Worm (Caenorhabditis elegans): ENCODE results near the gene hex-5.

ce11 chrX:14871780-14872179 lies 33.3 kb downstream of the hex-5 start, which contains the start of gene F31F6.2:
- no peak for TF ChIP-seq unc-55 (GFP tag; optimal IDR thresholded peaks at IDR 0.05)
- TF ChIP-seq unc-62 (GFP tag; optimal IDR thresholded peaks at IDR 0.05): no peak
- TF ChIP-seq egl-27 (tag; optimal IDR thresholded peaks at IDR 0.05): no peak
- TF ChIP-seq ceh-82 (tag; optimal IDR thresholded peaks at IDR 0.05): no peak
- TF ChIP-seq ztf-11 (tag; optimal IDR thresholded peaks at IDR 0.05): no peak
- TF ChIP-seq lsy-2 (tag; optimal IDR thresholded peaks at IDR 0.05): no peak
- no peak for TF ChIP-seq sma-3 (GFP tag; optimal IDR thresholded peaks at IDR 0.05)
- no peak for TF ChIP-seq zag-1 (tag; optimal IDR thresholded peaks at IDR 0.05)
- no peak for TF ChIP-seq skn-1 (tag; optimal IDR thresholded peaks at IDR 0.05)
- no peak for TF ChIP-seq nhr-25 (tag; optimal IDR thresholded peaks at IDR 0.05)
